Worm (Caenorhabditis elegans): ENCODE measurements around the gene C16A11.4.

The C16A11.4 gene

DNA sequence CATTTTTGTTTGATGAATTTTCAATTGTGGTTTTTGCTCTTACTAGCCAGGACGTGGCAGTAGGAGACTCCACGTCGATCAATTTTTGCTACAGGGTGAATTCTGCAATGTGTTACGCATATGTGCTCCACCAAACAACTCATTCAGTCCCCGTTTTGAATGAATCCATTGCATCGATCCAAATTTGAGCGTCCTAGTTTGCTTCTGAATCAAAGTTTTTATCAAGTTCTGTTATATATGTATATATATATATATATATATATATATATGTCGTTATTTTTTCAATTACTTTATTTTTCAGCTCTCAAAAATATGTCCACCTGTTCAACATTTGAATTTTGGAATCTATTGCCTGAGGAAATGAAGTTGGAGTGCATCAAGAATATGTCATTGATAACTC is 15.7 kb upstream of the C16A11.4 start, which contains the start of gene F31D5.7:
TSS of gene F31D5.7 (plus strand) at position 301 of the 400 bp plus-strand sequence.
- TF ChIP-seq snpc-4 (tag; optimal IDR thresholded peaks at IDR 0.05) = no peak
- no peak for TF ChIP-seq jun-1 (tag; optimal IDR thresholded peaks at IDR 0.05)
- no peak for TF ChIP-seq unc-98 (GFP tag; IDR thresholded peaks at IDR 0.05)
- no peak for TF ChIP-seq unc-130 (tag; optimal IDR thresholded peaks at IDR 0.05)

DNA sequence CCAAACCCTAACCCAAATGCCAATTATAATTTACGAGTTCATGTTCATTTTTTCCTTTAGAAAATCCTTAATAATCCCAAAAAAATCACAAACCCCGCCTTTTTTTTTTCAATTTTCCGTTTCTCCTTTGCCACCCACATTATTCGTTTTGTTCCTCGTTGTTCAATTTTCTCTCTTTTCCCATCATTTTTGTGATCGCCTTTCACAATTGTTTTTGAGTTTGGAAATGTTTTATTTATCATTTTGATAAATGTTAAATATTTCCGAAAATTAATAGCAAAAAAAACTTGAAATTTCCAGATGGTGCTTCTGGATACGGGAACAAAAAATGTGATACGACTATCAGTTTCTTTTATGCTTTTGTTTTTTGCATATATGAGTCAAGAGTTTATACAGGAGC is 11.5 kb upstream of the C16A11.4 start, which contains the start of gene F31D5.2:
TSS of gene F31D5.2 (plus strand) at position 301 of the 400 bp plus-strand sequence.
- TF ChIP-seq nhr-71 (tag; optimal IDR thresholded peaks at IDR 0.05) (no peak), grh-1 (GFP tag; IDR thresholded peaks at IDR 0.05) (no peak), ceh-90 (tag; optimal IDR thresholded peaks at IDR 0.05) (no peak), fkh-4 (tag; optimal IDR thresholded peaks at IDR 0.05; ENCODE audit: borderline replicate concordance) (no peak), unc-86 (tag; optimal IDR thresholded peaks at IDR 0.05) (no peak), ceh-82 (tag; optimal IDR thresholded peaks at IDR 0.05) (no peak), nhr-47 (tag; optimal IDR thresholded peaks at IDR 0.05) (no peak), fos-1 (tag; optimal IDR thresholded peaks at IDR 0.05) (no peak), nhr-76 (tag; optimal IDR thresholded peaks at IDR 0.05) (no peak), egl-27 (tag; optimal IDR thresholded peaks at IDR 0.05) (no peak), unc-130 (tag; optimal IDR thresholded peaks at IDR 0.05) (no peak), hlh-17 (GFP tag; optimal IDR thresholded peaks at IDR 0.05; ENCODE audit: borderline replicate concordance) (no peak), nhr-85 (tag) (no peak)

DNA sequence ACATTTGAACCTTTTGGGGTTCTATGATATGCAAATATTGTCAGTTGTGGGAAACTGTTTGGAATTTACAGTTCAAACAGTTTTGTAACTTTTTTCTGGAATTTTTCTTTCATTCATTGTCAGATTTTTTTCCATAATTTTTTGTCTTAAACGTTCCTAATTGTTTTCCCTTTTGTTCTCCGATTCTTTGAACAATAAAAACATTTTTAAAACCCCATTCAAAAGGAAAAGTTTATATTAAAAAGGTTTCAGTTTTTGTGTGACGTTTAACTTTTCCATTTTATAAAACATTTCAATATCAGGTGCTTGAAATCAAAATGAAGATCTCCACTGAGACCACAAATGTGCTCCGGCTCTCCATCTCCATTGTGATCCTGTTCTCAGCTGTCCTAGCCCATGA is 7.8 kb upstream of the C16A11.4 start, which contains the start of gene F31D5.1:
TSS of gene F31D5.1 (plus strand) at position 301 of the 400 bp plus-strand sequence.
- TF ChIP-seq blmp-1 (tag; optimal IDR thresholded peaks at IDR 0.05) (no peak), Y116A8C.19 (tag; optimal IDR thresholded peaks at IDR 0.05; ENCODE audit: borderline replicate concordance) (no peak), nhr-84 (tag; optimal IDR thresholded peaks at IDR 0.05) (no peak), alr-1 (tag; optimal IDR thresholded peaks at IDR 0.05; ENCODE audit: borderline replicate concordance) (no peak), pax-3 (tag; optimal IDR thresholded peaks at IDR 0.05) (no peak), vab-15 (tag; optimal IDR thresholded peaks at IDR 0.05) (no peak), efl-3 (GFP tag; optimal IDR thresholded peaks at IDR 0.05) (no peak), ceh-82 (tag; optimal IDR thresholded peaks at IDR 0.05) (no peak), tbx-2 (tag; optimal IDR thresholded peaks at IDR 0.05) (no peak), ceh-63 (GFP tag; optimal IDR thresholded peaks at IDR 0.05) (no peak)

DNA sequence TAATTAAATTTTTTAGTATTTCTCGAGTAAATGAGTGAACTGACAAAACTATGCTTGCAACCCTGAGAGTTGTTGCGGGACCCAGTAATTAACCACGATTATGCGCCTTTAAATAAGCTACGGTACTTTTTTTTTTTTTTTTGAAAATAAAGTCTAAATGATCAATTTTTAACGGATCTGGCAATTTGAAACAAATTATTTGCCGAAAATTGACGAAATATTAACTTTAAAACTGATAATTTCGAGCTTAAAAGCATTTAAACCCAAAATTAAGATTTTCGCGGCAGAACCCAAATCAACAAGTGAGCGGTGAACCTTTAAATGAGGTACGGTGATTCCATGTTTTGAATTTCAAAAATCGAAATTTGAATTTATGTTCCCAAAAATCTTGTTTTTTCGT is 4.4 kb upstream of the C16A11.4 start:
- TF ChIP-seq nhr-28 (tag; optimal IDR thresholded peaks at IDR 0.05) = no peak
- TF ChIP-seq efl-3 (GFP tag; optimal IDR thresholded peaks at IDR 0.05) = no peak

DNA sequence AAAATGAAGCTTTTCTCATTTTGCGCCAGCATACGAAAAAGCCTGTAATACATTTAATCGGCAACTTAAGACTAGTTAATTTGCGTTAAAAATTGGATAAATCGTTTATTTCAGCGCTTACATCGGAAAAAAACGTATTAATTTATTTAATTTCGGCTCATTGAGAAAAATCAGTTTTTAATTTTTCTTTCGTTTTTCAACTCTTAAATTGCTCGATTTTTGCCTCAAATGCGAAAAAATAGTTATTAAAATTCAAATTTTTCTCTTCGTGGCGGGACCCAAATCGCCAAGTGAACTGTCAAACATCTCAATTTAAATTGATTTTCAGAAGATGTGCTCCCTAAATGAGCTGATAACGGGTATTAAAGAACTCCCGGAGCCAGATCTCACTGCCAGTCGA is 3.9 kb upstream of the C16A11.4 start, which contains the start of gene C16A11.5:
TSS of gene C16A11.5 (plus strand) at position 323 of the 400 bp plus-strand sequence.
- no peak for TF ChIP-seq hlh-4 (tag; optimal IDR thresholded peaks at IDR 0.05)
- no peak for TF ChIP-seq efl-1 (optimal IDR thresholded peaks at IDR 0.05)
- peak in 1 of 2 experiments; percentile 75 for TF ChIP-seq efl-1 (GFP tag; optimal IDR thresholded peaks at IDR 0.05 in 1 of 2)

DNA sequence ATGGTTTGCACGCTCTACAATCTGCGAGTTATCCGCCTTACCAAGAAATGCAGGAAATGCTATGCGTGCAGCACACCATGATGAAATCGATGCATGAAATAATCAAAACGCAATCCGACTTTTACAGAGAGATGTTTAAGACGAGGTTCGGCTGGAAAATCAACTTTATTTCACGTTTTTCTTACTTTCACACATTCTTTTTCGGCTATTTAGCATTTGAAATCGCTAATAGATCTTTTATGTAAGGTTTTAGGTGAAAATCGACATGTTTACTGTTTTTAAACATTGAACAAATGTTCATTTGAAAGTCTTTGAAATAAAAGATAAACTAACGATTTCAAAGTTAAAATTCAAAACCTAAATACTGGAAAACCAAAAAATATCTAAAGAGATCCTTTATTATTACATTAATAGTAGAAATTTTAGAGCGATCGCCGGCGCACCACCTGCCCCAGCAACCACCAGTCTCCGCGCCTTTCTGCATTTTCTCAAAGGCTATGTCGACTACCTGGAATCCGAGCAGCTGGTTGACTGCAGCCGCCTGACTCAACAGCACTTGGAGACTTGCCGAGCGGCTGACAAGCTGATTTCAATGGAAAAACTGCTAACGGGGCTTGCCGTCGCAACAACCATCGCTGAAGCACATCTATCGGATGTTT is 1.4 kb downstream of the C16A11.4 start:
- TF ChIP-seq efl-1 (optimal IDR thresholded peaks at IDR 0.05) (no peak), efl-1 (GFP tag; optimal IDR thresholded peaks at IDR 0.05 in 1 of 2) (peak in 1 of 2 experiments; percentile 72), tbx-2 (tag; optimal IDR thresholded peaks at IDR 0.05) (no peak)

Measured in whole organism, L1 larva.